Worm (Caenorhabditis elegans) whole organism, L4 larva: ENCODE measurements around the gene lec-5.

Source experiments
- Y105C5A.15 ChIP-seq: fragments of 200-800 bp; sonication (Bioruptor generic); IDR thresholded peaks from 2 replicates; pipeline ENCODE4 v1.3.6; 2022; ENCODE audit warnings: missing genetic modification characterization, missing compliant biosample characterization
- ZK546.5 ChIP-seq, 2 experiments: sonication (generic microtip); optimal IDR thresholded peaks; 2 replicates each; lab custom pipeline; 2017; ENCODE audit warnings: missing biosample characterization in 2 of 2, missing genetic modification characterization in 2 of 2
- aly-2 ChIP-seq: sonication (generic microtip); optimal IDR thresholded peaks from 2 replicates; lab custom pipeline; 2018; ENCODE audit warnings: missing biosample characterization, missing genetic modification characterization
- lin-1 ChIP-seq: fragments of 200-800 bp; sonication (Bioruptor generic); IDR thresholded peaks from 2 replicates; pipeline ENCODE4 v1.3.6; 2022; ENCODE audit warnings: missing genetic modification reagents, missing genetic modification characterization, missing compliant biosample characterization
- nhr-111 ChIP-seq: fragments of 200-800 bp; sonication (Bioruptor generic); optimal IDR thresholded peaks from 2 replicates; lab custom pipeline; 2018; ENCODE audit warnings: mild to moderate bottlenecking, missing genetic modification characterization, missing compliant biosample characterization
- nhr-237 ChIP-seq: sonication (generic microtip); optimal IDR thresholded peaks from 2 replicates; lab custom pipeline; 2017; ENCODE audit warnings: missing biosample characterization, missing genetic modification characterization
- nhr-42 ChIP-seq: fragments of 200-800 bp; sonication (Bioruptor generic); IDR thresholded peaks from 2 replicates; pipeline ENCODE4 v1.3.6; 2022; ENCODE audit warnings: missing genetic modification characterization, missing compliant biosample characterization
- nhr-77 ChIP-seq: fragments of 150-350 bp; optimal IDR thresholded peaks from 2 replicates; lab custom pipeline; 2014; ENCODE audit warnings: missing biosample characterization, missing genetic modification characterization
- set-16 ChIP-seq: fragments of 200-800 bp; sonication (Bioruptor generic); IDR thresholded peaks from 2 replicates; pipeline ENCODE4 v1.3.6; 2022; ENCODE audit warnings: missing genetic modification reagents, missing genetic modification characterization, missing compliant biosample characterization
- spr-3 ChIP-seq: fragments of 200-800 bp; sonication (Bioruptor generic); optimal IDR thresholded peaks from 2 replicates; lab custom pipeline; 2018; ENCODE audit warnings: mild to moderate bottlenecking, missing genetic modification characterization, missing compliant biosample characterization
- ztf-11 ChIP-seq: fragments of 150-350 bp; optimal IDR thresholded peaks from 2 replicates; lab custom pipeline; 2014; ENCODE audit warnings: missing biosample characterization, missing genetic modification characterization

DNA sequence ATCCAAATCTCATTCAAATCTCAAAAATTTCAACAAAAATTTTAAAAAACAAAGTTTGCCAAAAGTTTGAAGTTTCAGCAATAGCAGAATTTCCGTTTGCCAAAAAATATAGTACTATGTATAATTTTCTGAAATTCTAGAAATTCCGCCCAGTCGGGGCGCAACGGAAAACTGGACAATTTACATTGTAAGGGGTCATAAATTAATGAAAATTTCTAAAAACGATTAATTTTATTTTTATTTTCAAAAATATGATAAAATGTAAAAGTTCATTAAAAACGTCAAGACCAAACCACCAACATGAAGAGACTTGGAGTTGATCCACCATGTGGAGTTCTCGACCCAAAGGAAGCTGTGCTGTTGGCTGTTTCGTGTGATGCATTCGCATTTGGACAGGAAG lies 22.6 kb downstream of the lec-5 start, which contains the start of gene ZK1248.4:
- TF ChIP-seq set-16 (GFP tag; lab: Robert Waterston, UW), result no peak
- no peak for TF ChIP-seq spr-3 (GFP tag; lab: Kevin White, UChicago)
- no peak for TF ChIP-seq ZK546.5 (tag; optimal IDR thresholded peaks at IDR 0.05; lab: Kevin White, UChicago)
- no peak for TF ChIP-seq nhr-77
- no peak for TF ChIP-seq nhr-42 (GFP tag; lab: Robert Waterston, UW)
- TF ChIP-seq nhr-237 (tag; lab: Kevin White, UChicago), result no peak
- no peak for TF ChIP-seq nhr-111 (GFP tag; lab: Kevin White, UChicago)
- no peak for TF ChIP-seq aly-2
- no peak for TF ChIP-seq ztf-11 (tag; lab: Kevin White, UChicago)
- TF ChIP-seq lin-1, result no peak
- TF ChIP-seq Y105C5A.15, result no peak
